Worm (Caenorhabditis elegans) whole organism, L1 larva: ENCODE data around the gene oac-1.

Experiments used
- C16A3.4 ChIP-seq: fragments of 150-350 bp; optimal IDR thresholded peaks from 2 replicates; lab custom pipeline; 2014; ENCODE audit warnings: missing biosample characterization, missing genetic modification characterization
- Y116A8C.19 ChIP-seq: sonication (generic microtip); optimal IDR thresholded peaks from 2 replicates; lab custom pipeline; 2016; ENCODE audit warnings: missing compliant biosample characterization, missing genetic modification characterization, borderline replicate concordance
- alr-1 ChIP-seq: fragments of 200-800 bp; sonication (Bioruptor generic); optimal IDR thresholded peaks from 2 replicates; lab custom pipeline; 2018; ENCODE audit warnings: borderline replicate concordance, mild to moderate bottlenecking, missing genetic modification characterization, missing compliant biosample characterization
- blmp-1 ChIP-seq: fragments of 150-350 bp; optimal IDR thresholded peaks from 2 replicates; lab custom pipeline; 2014; ENCODE audit warnings: missing biosample characterization, missing genetic modification characterization
- ceh-8 ChIP-seq: fragments of 200-800 bp; sonication (Bioruptor generic); optimal IDR thresholded peaks from 2 replicates; lab custom pipeline; 2018; ENCODE audit warnings: mild to moderate bottlenecking, missing genetic modification characterization, moderate library complexity, missing compliant biosample characterization
- ceh-90 ChIP-seq: sonication (generic microtip); optimal IDR thresholded peaks from 2 replicates; lab custom pipeline; 2016; ENCODE audit warnings: missing genetic modification characterization, missing compliant biosample characterization
- dpl-1 ChIP-seq, 3 experiments: fragments of 150-350 bp in 2 of 3; sonication (generic microtip) in 1 of 3; optimal IDR thresholded peaks; 2 replicates each; lab custom pipeline; 2014 to 2017; ENCODE audit warnings: missing biosample characterization in 3 of 3, missing genetic modification characterization in 3 of 3, missing genetic modification reagents in 3 of 3
- efl-1 ChIP-seq, 4 experiments: fragments of 150-350 bp; optimal IDR thresholded peaks in 3 of 4; peaks in 1 of 4; 1 replicate in 1 of 4; 2 replicates in 3 of 4; lab custom pipeline; 2014; ENCODE audit warnings: missing biosample characterization in 2 of 4, missing genetic modification characterization in 2 of 4, missing genetic modification reagents in 2 of 4
- egl-27 ChIP-seq, 2 experiments: fragments of 150-350 bp in 1 of 2; sonication (generic microtip); optimal IDR thresholded peaks; 3 replicates each; lab custom pipeline; 2017 to 2018; ENCODE audit warnings: missing biosample characterization in 2 of 2, missing genetic modification characterization in 2 of 2, missing genetic modification reagents in 2 of 2
- elt-2 ChIP-seq: sonication (generic microtip); optimal IDR thresholded peaks from 2 replicates; lab custom pipeline; 2016; ENCODE audit warnings: missing genetic modification characterization, mild to moderate bottlenecking, inconsistent platforms, missing compliant biosample characterization, missing genetic modification reagents
- elt-3 ChIP-seq, 6 experiments: fragments of 150-350 bp in 1 of 6; sonication (generic microtip); optimal IDR thresholded peaks; 2 replicates each; lab custom pipeline; 2017 to 2018; ENCODE audit warnings: missing biosample characterization in 6 of 6, missing genetic modification characterization in 6 of 6, inconsistent platforms in 1 of 6
- fkh-10 ChIP-seq: sonication (generic microtip); optimal IDR thresholded peaks from 2 replicates; lab custom pipeline; 2017; ENCODE audit warnings: missing biosample characterization, missing genetic modification reagents, missing genetic modification characterization
- fkh-4 ChIP-seq: sonication (generic microtip); optimal IDR thresholded peaks from 2 replicates; lab custom pipeline; 2016; ENCODE audit warnings: missing compliant biosample characterization, missing genetic modification characterization, borderline replicate concordance
- grh-1 ChIP-seq: fragments of 200-800 bp; sonication (Bioruptor generic); IDR thresholded peaks from 2 replicates; pipeline ENCODE4 v1.3.6; 2022; ENCODE audit warnings: missing genetic modification reagents, missing genetic modification characterization, missing compliant biosample characterization
- hpl-2 ChIP-seq: fragments of 150-350 bp; optimal IDR thresholded peaks from 2 replicates; lab custom pipeline; 2014; ENCODE audit warnings: missing biosample characterization, missing genetic modification reagents, missing genetic modification characterization
- jun-1 ChIP-seq: fragments of 150-350 bp; optimal IDR thresholded peaks from 2 replicates; lab custom pipeline; 2014; ENCODE audit warnings: missing biosample characterization, missing genetic modification reagents, missing genetic modification characterization
- lin-13 ChIP-seq: fragments of 150-350 bp; optimal IDR thresholded peaks from 2 replicates; lab custom pipeline; 2014; ENCODE audit warnings: missing biosample characterization, missing genetic modification reagents, missing genetic modification characterization
- lin-14 ChIP-seq: fragments of 200-800 bp; sonication (Bioruptor generic); optimal IDR thresholded peaks from 2 replicates; lab custom pipeline; 2018; ENCODE audit warnings: mild to moderate bottlenecking, missing genetic modification characterization, moderate library complexity, missing compliant biosample characterization
- lin-15B ChIP-seq: fragments of 150-350 bp; sonication (generic microtip); optimal IDR thresholded peaks from 3 replicates; lab custom pipeline; 2014; ENCODE audit warnings: missing biosample characterization, missing genetic modification characterization
- lin-35 ChIP-seq, 2 experiments: fragments of 150-350 bp; optimal IDR thresholded peaks; 2 replicates each; lab custom pipeline; 2014; ENCODE audit warnings: missing biosample characterization in 2 of 2, missing genetic modification characterization in 2 of 2, missing genetic modification reagents in 2 of 2
- lin-39 ChIP-seq: fragments of 150-350 bp; optimal IDR thresholded peaks from 2 replicates; lab custom pipeline; 2014; ENCODE audit warnings: missing biosample characterization, missing genetic modification reagents, missing genetic modification characterization
- lir-3 ChIP-seq: sonication (generic microtip); optimal IDR thresholded peaks from 2 replicates; lab custom pipeline; 2016; ENCODE audit warnings: mild to moderate bottlenecking, missing genetic modification characterization, moderate library complexity, missing compliant biosample characterization; ENCODE audit not compliant: poor library complexity
- lsy-2 ChIP-seq, 2 experiments: fragments of 150-350 bp; optimal IDR thresholded peaks; 2 replicates each; lab custom pipeline; 2014; ENCODE audit warnings: missing biosample characterization in 2 of 2, missing genetic modification characterization in 2 of 2
- mab-9 ChIP-seq: fragments of 200-800 bp; sonication (Bioruptor generic); IDR thresholded peaks from 2 replicates; pipeline ENCODE4 v1.3.6; 2022; ENCODE audit warnings: missing genetic modification reagents, missing genetic modification characterization, missing compliant biosample characterization
- mdl-1 ChIP-seq, 2 experiments: fragments of 150-350 bp; optimal IDR thresholded peaks; 2 replicates each; lab custom pipeline; 2014 to 2017; ENCODE audit warnings: missing biosample characterization in 2 of 2, missing genetic modification characterization in 2 of 2, inconsistent platforms in 1 of 2
- nhr-19 ChIP-seq: fragments of 200-800 bp; sonication (Bioruptor generic); conservative IDR thresholded peaks from 2 replicates; pipeline ENCODE4 v1.3.6; 2022; ENCODE audit warnings: missing genetic modification characterization, missing compliant biosample characterization
- nhr-20 ChIP-seq: sonication (generic microtip); optimal IDR thresholded peaks from 2 replicates; lab custom pipeline; 2016; ENCODE audit warnings: mild to moderate bottlenecking, missing genetic modification characterization, missing compliant biosample characterization
- nhr-28 ChIP-seq: fragments of 150-350 bp; optimal IDR thresholded peaks from 2 replicates; lab custom pipeline; 2014; ENCODE audit warnings: missing biosample characterization, missing genetic modification characterization
- nhr-47 ChIP-seq: sonication (generic microtip); optimal IDR thresholded peaks from 2 replicates; lab custom pipeline; 2016; ENCODE audit warnings: mild to moderate bottlenecking, missing genetic modification characterization, moderate library complexity, missing compliant biosample characterization
- nhr-71 ChIP-seq: sonication (generic microtip); optimal IDR thresholded peaks from 2 replicates; lab custom pipeline; 2016; ENCODE audit warnings: mild to moderate bottlenecking, missing genetic modification characterization, moderate library complexity, missing compliant biosample characterization
- nhr-85 ChIP-seq: sonication (generic microtip); peaks from one replicate; lab custom pipeline; 2016; ENCODE audit warnings: missing genetic modification characterization, inconsistent platforms, missing compliant biosample characterization
- nhr-90 ChIP-seq: sonication (generic microtip); optimal IDR thresholded peaks from 2 replicates; lab custom pipeline; 2016; ENCODE audit warnings: mild to moderate bottlenecking, missing genetic modification characterization, missing compliant biosample characterization; ENCODE audit not compliant: poor library complexity
- pqm-1 ChIP-seq: sonication (generic microtip); optimal IDR thresholded peaks from 3 replicates; lab custom pipeline; 2017; ENCODE audit warnings: missing biosample characterization, missing genetic modification characterization
- snpc-4 ChIP-seq: fragments of 150-350 bp; optimal IDR thresholded peaks from 2 replicates; lab custom pipeline; 2014; ENCODE audit warnings: missing biosample characterization, missing genetic modification characterization
- snu-23 ChIP-seq: sonication (generic microtip); optimal IDR thresholded peaks from 2 replicates; lab custom pipeline; 2016; ENCODE audit warnings: missing genetic modification characterization, missing compliant biosample characterization
- sptf-1 ChIP-seq: fragments of 150-350 bp; optimal IDR thresholded peaks from 2 replicates; lab custom pipeline; 2014; ENCODE audit warnings: missing biosample characterization, missing genetic modification characterization
- tbx-2 ChIP-seq: sonication (generic microtip); optimal IDR thresholded peaks from 2 replicates; lab custom pipeline; 2016; ENCODE audit warnings: missing genetic modification characterization, missing compliant biosample characterization
- tlp-1 ChIP-seq: fragments of 150-350 bp; optimal IDR thresholded peaks from 2 replicates; lab custom pipeline; 2014; ENCODE audit warnings: missing biosample characterization, missing genetic modification characterization
- unc-130 ChIP-seq: fragments of 150-350 bp; optimal IDR thresholded peaks from 2 replicates; lab custom pipeline; 2017; ENCODE audit warnings: missing biosample characterization, missing genetic modification characterization, inconsistent platforms
- unc-62 ChIP-seq: fragments of 150-350 bp; optimal IDR thresholded peaks from 2 replicates; lab custom pipeline; 2014; ENCODE audit warnings: missing biosample characterization, missing genetic modification reagents, missing genetic modification characterization
- vab-15 ChIP-seq: sonication (generic microtip); optimal IDR thresholded peaks from 2 replicates; lab custom pipeline; 2017; ENCODE audit warnings: missing genotype, mild to moderate bottlenecking, missing genetic modification characterization, missing compliant biosample characterization
- zip-4 ChIP-seq: fragments of 200-800 bp; sonication (Bioruptor generic); optimal IDR thresholded peaks from 2 replicates; lab custom pipeline; 2018; ENCODE audit warnings: mild to moderate bottlenecking, missing genetic modification characterization, moderate library complexity, missing compliant biosample characterization
- ztf-11 ChIP-seq, 2 experiments: sonication (generic microtip); optimal IDR thresholded peaks; 2 replicates each; lab custom pipeline; 2016 to 2017; ENCODE audit warnings: missing genetic modification characterization in 2 of 2, missing biosample characterization in 1 of 2, missing compliant biosample characterization in 1 of 2

The oac-1 gene

ce11 chrV:19529168-19529567, 26.6 kb downstream of the oac-1 start (continued):
- TF ChIP-seq sptf-1 (tag; lab: Kevin White, UChicago) (no peak), unc-62 (GFP tag; lab: Kevin White, UChicago) (no peak), fkh-10 (GFP tag; lab: Kevin White, UChicago) (peak; percentile 40), ceh-8 (GFP tag; lab: Kevin White, UChicago) (peak; percentile 48), C16A3.4 (tag; lab: Kevin White, UChicago) (peak; percentile 93), vab-15 (tag; lab: Kevin White, UChicago) (peak; percentile 7), lin-39 (tag; lab: Kevin White, UChicago) (peak; percentile 43), hpl-2 (GFP tag; lab: Kevin White, UChicago) (peak; percentile 79), alr-1 (no peak), lin-13 (peak; percentile 87), mab-9 (peak; percentile 37; the same call in 1 of the 2 replicates), snpc-4 (peak; percentile 83), jun-1 (tag; lab: Kevin White, UChicago) (peak; percentile 94), nhr-28 (tag; lab: Kevin White, UChicago) (no peak)

- TF ChIP-seq mdl-1 (tag; optimal IDR thresholded peaks at IDR 0.05; lab: Kevin White, UChicago) (peak in 1 of 2 experiments; percentile 95), nhr-90 (tag; lab: Kevin White, UChicago) (peak; percentile 83), elt-2 (tag; lab: Kevin White, UChicago) (peak; percentile 97), grh-1 (GFP tag; lab: Robert Waterston, UW) (peak; percentile 48; the same call in 1 of the 2 replicates), lir-3 (tag; lab: Kevin White, UChicago) (peak; percentile 26), ztf-11 (tag; optimal IDR thresholded peaks at IDR 0.05; lab: Kevin White, UChicago) (no peak), tbx-2 (tag; lab: Kevin White, UChicago) (peak; percentile 57), jun-1 (tag; lab: Kevin White, UChicago) (peak; percentile 32), snpc-4 (no peak), fkh-4 (tag; lab: Kevin White, UChicago) (no peak), ceh-90 (tag; lab: Kevin White, UChicago) (no peak), tlp-1 (tag; lab: Kevin White, UChicago) (peak; percentile 22), lsy-2 (tag; optimal IDR thresholded peaks at IDR 0.05; lab: Kevin White, UChicago) (peak in 1 of 2 experiments; percentile 10), dpl-1 (GFP tag; optimal IDR thresholded peaks at IDR 0.05; lab: Kevin White, UChicago) (peak in 1 of 3 experiments; percentile 26), nhr-71 (tag; lab: Kevin White, UChicago) (peak; percentile 78), unc-62 (GFP tag; lab: Kevin White, UChicago) (no peak), vab-15 (tag; lab: Kevin White, UChicago) (no peak), zip-4 (no peak), snu-23 (peak; percentile 65), blmp-1 (tag; lab: Kevin White, UChicago) (peak; percentile 40), efl-1 (optimal IDR thresholded peaks at IDR 0.05; lab: Kevin White, UChicago) (no peak), efl-1 (GFP tag; optimal IDR thresholded peaks at IDR 0.05 in 1 of 2; lab: Kevin White, UChicago) (no peak), C16A3.4 (tag; lab: Kevin White, UChicago) (peak; percentile 19), nhr-47 (tag; lab: Kevin White, UChicago) (peak; percentile 41), sptf-1 (tag; lab: Kevin White, UChicago) (no peak), lin-14 (GFP tag; lab: Kevin White, UChicago) (peak; percentile 73), pqm-1 (peak; percentile 70), nhr-20 (tag; lab: Kevin White, UChicago) (peak; percentile 82), nhr-85 (peak; percentile 90), lin-35 (GFP tag; optimal IDR thresholded peaks at IDR 0.05; lab: Kevin White, UChicago) (peak in 1 of 2 experiments; percentile 82), egl-27 (tag; optimal IDR thresholded peaks at IDR 0.05; lab: Kevin White, UChicago) (no peak), lin-13 (no peak), lin-15B (no peak), unc-130 (tag; lab: Kevin White, UChicago) (peak; percentile 71), elt-3 (tag; optimal IDR thresholded peaks at IDR 0.05; lab: Kevin White, UChicago) (peak in 2 of 6 experiments; percentile 75 to 96), Y116A8C.19 (tag; lab: Kevin White, UChicago) (no peak), nhr-19 (peak; percentile 83)
- TF ChIP-seq, all 84 proteins: peak for 23
Measured at ce11 chrV:19527565-19527964, 28.2 kb downstream of the oac-1 start.
